Fruit fly (Drosophila melanogaster): ENCODE data around the gene Sfxn2.

- TF ChIP-seq Dll (optimal IDR thresholded peaks at IDR 0.05) = no peak
- TF ChIP-seq pan (optimal IDR thresholded peaks at IDR 0.05) = no peak
- no peak for TF ChIP-seq psq (optimal IDR thresholded peaks at IDR 0.05)
- no peak for TF ChIP-seq CG8478 (optimal IDR thresholded peaks at IDR 0.05)
- no peak for TF ChIP-seq EcR (GFP tag; optimal IDR thresholded peaks at IDR 0.05)
- TF ChIP-seq usp (GFP tag; optimal IDR thresholded peaks at IDR 0.05) = no peak
These were observed 46.2 kb upstream of the Sfxn2 start for dm6 chr3L:19016805-19017161.
